Fruit fly (Drosophila melanogaster): ENCODE measurements around the gene CG3552.

Gene CG3552

dm6 chr3L:9429665-9430607, 26.2 kb upstream of the CG3552 start, which contains the start of the genes RpS17 and MTF-1 (continued):
- no peak for TF ChIP-seq CG6689 (GFP tag; IDR thresholded peaks at IDR 0.05)
- TF ChIP-seq cas (GFP tag; IDR thresholded peaks at IDR 0.05) = no peak
- TF ChIP-seq CG12155 (GFP tag; optimal IDR thresholded peaks at IDR 0.05) = peak; percentile 98
- no peak for TF ChIP-seq CG14965 (GFP tag; optimal IDR thresholded peaks at IDR 0.05; ENCODE audit: borderline replicate concordance)
- TF ChIP-seq CG8388 (GFP tag; optimal IDR thresholded peaks at IDR 0.05) = peak; percentile 35
- TF ChIP-seq Meics (GFP tag; optimal IDR thresholded peaks at IDR 0.05) = peak; percentile 73
- TF ChIP-seq hbn (GFP tag; IDR thresholded peaks at IDR 0.05; ENCODE audit: partially characterized antibody) = no peak
- no peak for TF ChIP-seq HLH54F (GFP tag; optimal IDR thresholded peaks at IDR 0.05)
- TF ChIP-seq al (GFP tag; IDR thresholded peaks at IDR 0.05) = no peak
- peak in 1 of 2 experiments; percentile 73 for TF ChIP-seq Eip74EF (GFP tag; optimal IDR thresholded peaks at IDR 0.05)
- TF ChIP-seq pzg (GFP tag; optimal IDR thresholded peaks at IDR 0.05) = peak; percentile 87
- no peak for TF ChIP-seq zen2 (GFP tag; IDR thresholded peaks at IDR 0.05; ENCODE audit: partially characterized antibody)
- TF ChIP-seq fd64A (GFP tag; optimal IDR thresholded peaks at IDR 0.05) = peak; percentile 21
- no peak for TF ChIP-seq CG9817 (tag; optimal IDR thresholded peaks at IDR 0.05)
- TF ChIP-seq Nf-YC (tag; optimal IDR thresholded peaks at IDR 0.05) = peak; percentile 27
- no peak for TF ChIP-seq lola (GFP tag; optimal IDR thresholded peaks at IDR 0.05)
- no peak; the same call in 1 of the 2 replicates for TF ChIP-seq CG7372 (GFP tag; IDR thresholded peaks at IDR 0.05)
- peak; percentile 67 for TF ChIP-seq CG12659 (GFP tag; optimal IDR thresholded peaks at IDR 0.05)
- TF ChIP-seq p53 (GFP tag; optimal IDR thresholded peaks at IDR 0.05) = no peak
- TF ChIP-seq CG7963 (GFP tag; IDR thresholded peaks at IDR 0.05; ENCODE audit: partially characterized antibody) = no peak
- TF ChIP-seq lab (GFP tag; optimal IDR thresholded peaks at IDR 0.05) = peak; percentile 75
- TF ChIP-seq CG12104 (GFP tag; optimal IDR thresholded peaks at IDR 0.05) = peak; percentile 5
- peak; percentile 26 for TF ChIP-seq Max (GFP tag; optimal IDR thresholded peaks at IDR 0.05)
- TF ChIP-seq CG9797 (GFP tag; optimal IDR thresholded peaks at IDR 0.05) = peak; percentile 85
- peak; percentile 45 for TF ChIP-seq CG12219 (GFP tag; optimal IDR thresholded peaks at IDR 0.05)
- TF ChIP-seq repo (GFP tag; optimal IDR thresholded peaks at IDR 0.05) = no peak
- no peak for TF ChIP-seq Dek (tag; optimal IDR thresholded peaks at IDR 0.05)
- peak; percentile 90 for TF ChIP-seq pita (GFP tag; optimal IDR thresholded peaks at IDR 0.05)
- TF ChIP-seq CG13424 (tag; optimal IDR thresholded peaks at IDR 0.05) = no peak
- TF ChIP-seq CG13287 (GFP tag; IDR thresholded peaks at IDR 0.05; ENCODE audit: partially characterized antibody) = peak; percentile 61; the same call in 1 of the 2 replicates
- peak; percentile 40 for TF ChIP-seq fd3F (GFP tag; optimal IDR thresholded peaks at IDR 0.05)
- peak; percentile 80 for TF ChIP-seq nom (GFP tag; optimal IDR thresholded peaks at IDR 0.05)
- no peak for TF ChIP-seq H2.0 (GFP tag; IDR thresholded peaks at IDR 0.05)
- TF ChIP-seq CG33557 (GFP tag; optimal IDR thresholded peaks at IDR 0.05) = peak; percentile 39
- peak; percentile 69 for TF ChIP-seq CG4707 (GFP tag; optimal IDR thresholded peaks at IDR 0.05)
- TF ChIP-seq Hey (tag; optimal IDR thresholded peaks at IDR 0.05) = no peak
- TF ChIP-seq mirr (GFP tag; optimal IDR thresholded peaks at IDR 0.05) = peak; percentile 55
- no peak for TF ChIP-seq CG10147 (GFP tag; optimal IDR thresholded peaks at IDR 0.05)
- peak; percentile 27; the same call in 1 of the 2 replicates for TF ChIP-seq seq (GFP tag; IDR thresholded peaks at IDR 0.05)
- TF ChIP-seq CG17359 (tag; optimal IDR thresholded peaks at IDR 0.05) = peak; percentile 37
- TF ChIP-seq CG12236 (GFP tag; optimal IDR thresholded peaks at IDR 0.05) = peak; percentile 30
- peak; percentile 41 for TF ChIP-seq Atf3 (GFP tag; optimal IDR thresholded peaks at IDR 0.05)
- peak; percentile 66 for TF ChIP-seq Hmr (GFP tag; optimal IDR thresholded peaks at IDR 0.05)
- no peak for TF ChIP-seq ro (GFP tag; IDR thresholded peaks at IDR 0.05)
- TF ChIP-seq CTCF (GFP tag; optimal IDR thresholded peaks at IDR 0.05) = peak; percentile 62
- peak; percentile 32 for TF ChIP-seq CG9876 (GFP tag; optimal IDR thresholded peaks at IDR 0.05)
- TF ChIP-seq CG5180 (GFP tag; optimal IDR thresholded peaks at IDR 0.05) = peak; percentile 38

Data from whole organism, embryonic.